Fruit fly (Drosophila melanogaster) whole organism, prepupa: ENCODE measurements around the gene CG31445.
A peak's percentile ranks its signal among the peaks of the same experiment; 100 is the strongest.

Source experiments
- CG10631 ChIP-seq: fragments of 200-800 bp; sonication (Bioruptor generic); optimal IDR thresholded peaks from 2 replicates; lab custom pipeline; 2016; ENCODE audit warnings: missing biosample characterization, missing genetic modification characterization
- CG11294 ChIP-seq: fragments of 200-800 bp; sonication (Bioruptor generic); IDR thresholded peaks from 2 replicates; pipeline ENCODE4 v1.3.6; 2022; ENCODE audit warnings: missing biosample characterization, missing genetic modification characterization
- CG3032 ChIP-seq: fragments of 200-800 bp; optimal IDR thresholded peaks from 2 replicates; lab custom pipeline; 2019; ENCODE audit warnings: missing biosample characterization, mild to moderate bottlenecking, missing genetic modification characterization, moderate library complexity
- CG6276 ChIP-seq: fragments of 200-800 bp; sonication (Bioruptor generic); optimal IDR thresholded peaks from 2 replicates; lab custom pipeline; 2017; ENCODE audit warnings: missing biosample characterization, mild to moderate bottlenecking, missing genetic modification characterization
- CG8119 ChIP-seq: fragments of 200-800 bp; sonication (Bioruptor generic); IDR thresholded peaks from 3 replicates; pipeline ENCODE4 v1.3.6; 2022; ENCODE audit warnings: missing biosample characterization, missing genetic modification characterization
- Eip93F ChIP-seq: fragments of 200-800 bp; sonication (Bioruptor generic); optimal IDR thresholded peaks from 2 replicates; lab custom pipeline; 2016; ENCODE audit warnings: missing biosample characterization, mild to moderate bottlenecking, missing genetic modification characterization
- Lpt ChIP-seq: fragments of 200-800 bp; sonication (Bioruptor generic); optimal IDR thresholded peaks from 3 replicates; lab custom pipeline; 2016; ENCODE audit warnings: missing biosample characterization, missing genetic modification characterization
- Met ChIP-seq: fragments of 200-800 bp; sonication (Bioruptor generic); optimal IDR thresholded peaks from 3 replicates; lab custom pipeline; 2016; ENCODE audit warnings: missing biosample characterization, missing genetic modification characterization
- OdsH ChIP-seq: fragments of 200-800 bp; sonication (Bioruptor generic); optimal IDR thresholded peaks from 3 replicates; lab custom pipeline; 2016; ENCODE audit warnings: missing biosample characterization, missing genetic modification characterization
- Smox ChIP-seq: fragments of 200-800 bp; sonication (Bioruptor generic); optimal IDR thresholded peaks from 3 replicates; lab custom pipeline; 2016; ENCODE audit warnings: missing biosample characterization, missing genetic modification characterization

- TF ChIP-seq Smox (GFP tag; lab: Kevin White, UChicago) (no peak), CG3032 (tag; lab: Kevin White, UChicago) (peak; percentile 95), CG6276 (GFP tag; lab: Kevin White, UChicago) (peak; percentile 39), CG10631 (peak; percentile 40), Lpt (peak; percentile 47), CG11294 (GFP tag; lab: Robert Waterston, UW) (no peak), OdsH (GFP tag; lab: Kevin White, UChicago) (no peak), Eip93F (GFP tag; lab: Kevin White, UChicago) (no peak), Met (GFP tag; lab: Kevin White, UChicago) (no peak), CG8119 (GFP tag; lab: Robert Waterston, UW) (no peak)
These were observed 35.1 kb upstream of the CG31445 start for dm6 chr3R:29279557-29280203.
